Fruit fly (Drosophila melanogaster): ENCODE results near the gene Fum1.

The Fum1 gene

dm6 chrX:6703957-6704356 lies 25.7 kb downstream of the Fum1 start (continued):
- TF ChIP-seq topi (GFP tag; optimal IDR thresholded peaks at IDR 0.05) (no peak), CG8319 (GFP tag; optimal IDR thresholded peaks at IDR 0.05) (no peak), Sox14 (GFP tag; optimal IDR thresholded peaks at IDR 0.05) (peak; percentile 26), CG15336 (GFP tag; IDR thresholded peaks at IDR 0.05) (no peak), dsx (GFP tag; optimal IDR thresholded peaks at IDR 0.05; ENCODE audit: poor library complexity, severe bottlenecking) (no peak), Sox15 (GFP tag; optimal IDR thresholded peaks at IDR 0.05) (no peak), CG6163 (GFP tag; IDR thresholded peaks at IDR 0.05) (no peak), spab (GFP tag; optimal IDR thresholded peaks at IDR 0.05) (peak; percentile 37), CG10669 (GFP tag; optimal IDR thresholded peaks at IDR 0.05) (peak; percentile 29), Eip78C (GFP tag) (peak; percentile 70), eg (GFP tag; IDR thresholded peaks at IDR 0.05) (no peak), CG4318 (GFP tag; optimal IDR thresholded peaks at IDR 0.05) (peak; percentile 13), CG1621 (tag; optimal IDR thresholded peaks at IDR 0.05) (no peak), fd59A (GFP tag; optimal IDR thresholded peaks at IDR 0.05) (peak; percentile 47), cyc (GFP tag; optimal IDR thresholded peaks at IDR 0.05) (no peak), lz (GFP tag; optimal IDR thresholded peaks at IDR 0.05) (no peak), fkh (GFP tag; optimal IDR thresholded peaks at IDR 0.05) (no peak), ss (GFP tag; optimal IDR thresholded peaks at IDR 0.05) (peak; percentile 26 to 55), vri (GFP tag; optimal IDR thresholded peaks at IDR 0.05) (no peak), Gug (GFP tag; IDR thresholded peaks at IDR 0.05) (no peak), achi (GFP tag; optimal IDR thresholded peaks at IDR 0.05) (peak; percentile 16), CG11762 (GFP tag; optimal IDR thresholded peaks at IDR 0.05; ENCODE audit: insufficient read depth) (no peak), esn (GFP tag; optimal IDR thresholded peaks at IDR 0.05) (peak; percentile 13), Ets96B (tag; optimal IDR thresholded peaks at IDR 0.05) (peak; percentile 37), Blimp-1 (GFP tag; optimal IDR thresholded peaks at IDR 0.05) (no peak), CG31627 (GFP tag; optimal IDR thresholded peaks at IDR 0.05) (no peak), CG3919 (GFP tag; optimal IDR thresholded peaks at IDR 0.05) (no peak), CG11294 (GFP tag; IDR thresholded peaks at IDR 0.05) (no peak), CG6854 (GFP tag; optimal IDR thresholded peaks at IDR 0.05) (no peak), Hr39 (GFP tag; optimal IDR thresholded peaks at IDR 0.05) (no peak), Smox (GFP tag; optimal IDR thresholded peaks at IDR 0.05) (no peak), pdm3 (GFP tag; optimal IDR thresholded peaks at IDR 0.05) (peak; percentile 20), Lpt (GFP tag; optimal IDR thresholded peaks at IDR 0.05) (no peak), dac (GFP tag; optimal IDR thresholded peaks at IDR 0.05) (no peak)

- TF ChIP-seq CG3919 (GFP tag; optimal IDR thresholded peaks at IDR 0.05) (peak; percentile 0), spab (GFP tag; optimal IDR thresholded peaks at IDR 0.05) (peak; percentile 28), Gug (GFP tag; IDR thresholded peaks at IDR 0.05) (no peak), CG16779 (tag; optimal IDR thresholded peaks at IDR 0.05) (no peak), CG11902 (GFP tag; optimal IDR thresholded peaks at IDR 0.05) (no peak), Sox14 (GFP tag; optimal IDR thresholded peaks at IDR 0.05) (peak; percentile 46), CG6163 (GFP tag; IDR thresholded peaks at IDR 0.05) (no peak), Blimp-1 (GFP tag; optimal IDR thresholded peaks at IDR 0.05) (no peak), achi (GFP tag; optimal IDR thresholded peaks at IDR 0.05) (peak; percentile 40), CG15336 (GFP tag; IDR thresholded peaks at IDR 0.05) (peak; percentile 52; the same call in 1 of the 2 replicates), Hr4 (GFP tag; optimal IDR thresholded peaks at IDR 0.05) (peak; percentile 59), OdsH (GFP tag; optimal IDR thresholded peaks at IDR 0.05) (no peak), Sox102F (GFP tag; optimal IDR thresholded peaks at IDR 0.05) (no peak), svp (GFP tag) (peak; percentile 86), pdm3 (GFP tag; optimal IDR thresholded peaks at IDR 0.05) (peak; percentile 20), CG11294 (GFP tag; IDR thresholded peaks at IDR 0.05) (no peak), CG11762 (GFP tag; optimal IDR thresholded peaks at IDR 0.05; ENCODE audit: insufficient read depth) (no peak), salr (GFP tag; optimal IDR thresholded peaks at IDR 0.05) (peak; percentile 5 to 32), acj6 (GFP tag; optimal IDR thresholded peaks at IDR 0.05) (peak; percentile 25), fkh (GFP tag; optimal IDR thresholded peaks at IDR 0.05) (no peak), fd85E (GFP tag; optimal IDR thresholded peaks at IDR 0.05) (no peak), Eip75B (GFP tag; optimal IDR thresholded peaks at IDR 0.05) (peak; percentile 49), CG6792 (GFP tag; optimal IDR thresholded peaks at IDR 0.05) (no peak), Sox15 (GFP tag; optimal IDR thresholded peaks at IDR 0.05) (no peak), CG6276 (GFP tag; optimal IDR thresholded peaks at IDR 0.05) (peak; percentile 21), CG4318 (GFP tag; optimal IDR thresholded peaks at IDR 0.05) (peak; percentile 34), CG8319 (GFP tag; optimal IDR thresholded peaks at IDR 0.05) (no peak), CG34406 (GFP tag; optimal IDR thresholded peaks at IDR 0.05) (no peak), CG10631 (GFP tag; optimal IDR thresholded peaks at IDR 0.05) (peak; percentile 43)
Measured at dm6 chrX:6705059-6705802, 27.0 kb downstream of the Fum1 start.
